Worm (Caenorhabditis elegans): ENCODE results near the gene unc-58.

- TF ChIP-seq lsy-2 (tag; optimal IDR thresholded peaks at IDR 0.05) = no peak
- no peak for TF ChIP-seq nhr-237 (tag; optimal IDR thresholded peaks at IDR 0.05)
- TF ChIP-seq pha-4 (tag; optimal IDR thresholded peaks at IDR 0.05) = no peak
- TF ChIP-seq lin-13 (tag; optimal IDR thresholded peaks at IDR 0.05) = no peak
- no peak for TF ChIP-seq nhr-12 (tag; optimal IDR thresholded peaks at IDR 0.05)
- no peak for TF ChIP-seq elt-1 (tag; optimal IDR thresholded peaks at IDR 0.05; ENCODE audit: borderline replicate concordance, insufficient read depth)
- TF ChIP-seq mep-1 (tag; optimal IDR thresholded peaks at IDR 0.05) = no peak
- TF ChIP-seq ces-1 (GFP tag; optimal IDR thresholded peaks at IDR 0.05) = no peak
Observed at ce11 chrX:10079230-10079629, 53.8 kb downstream of the unc-58 start.

All from whole organism, mixed stage, embryonic.